Worm (Caenorhabditis elegans) whole organism, dauer: Measurements from ENCODE around the gene C16C8.4.
"Not testable (repeated sequence)": the region's sequence is repeated elsewhere in the genome, so short reads cannot be mapped to it uniquely, and the experiment has no call there.

Experiments
- unc-62 ChIP-seq: sonication (generic microtip); optimal IDR thresholded peaks from 2 replicates; lab custom pipeline; 2017; ENCODE audit warnings: missing biosample characterization, missing genetic modification reagents, missing genetic modification characterization

C16C8.4 gene

ce11 chrII:3452421-3452820, 8.2 kb upstream of the C16C8.4 start, which contains the start of gene C16C8.12:
C16C8.12 (plus strand) TSS chrII:3452721.
- no peak for TF ChIP-seq unc-62 (GFP tag; lab: Kevin White, UChicago)

ce11 chrII:3449514-3449913, 5.3 kb upstream of the C16C8.4 start, which contains the start of gene C16C8.14:
C16C8.14 (plus strand) TSS chrII:3449814.
- not testable (repeated sequence) for TF ChIP-seq unc-62 (GFP tag; lab: Kevin White, UChicago)

ce11 chrII:3448776-3449280, 4.6 kb upstream of the C16C8.4 start, which contains the start of gene C16C8.25:
C16C8.25 (plus strand) TSS chrII:3449230.
- no peak for TF ChIP-seq unc-62 (GFP tag; lab: Kevin White, UChicago)

ce11 chrII:3447906-3448305, 3.7 kb upstream of the C16C8.4 start, which contains the start of gene C16C8.21:
C16C8.21 (plus strand) TSS chrII:3448206.
- TF ChIP-seq unc-62 (GFP tag; lab: Kevin White, UChicago): no peak

- no peak for TF ChIP-seq unc-62 (GFP tag; lab: Kevin White, UChicago)
Observed at ce11 chrII:3446647-3447046, 2.5 kb upstream of the C16C8.4 start, which contains the start of the genes C16C8.20 and gldi-6. C16C8.20 (plus strand) TSS chrII:3446947. gldi-6 (plus strand) TSS chrII:3446947.

ce11 chrII:3445285-3445806, 1.2 kb upstream of the C16C8.4 start, which contains the start of the genes C16C8.5 and C16C8.16:
C16C8.5 (minus strand) TSS chrII:3445385.
C16C8.16 (plus strand) TSS chrII:3445756.
- no peak for TF ChIP-seq unc-62 (GFP tag; lab: Kevin White, UChicago)

- TF ChIP-seq unc-62 (GFP tag; lab: Kevin White, UChicago): no peak
Observed at ce11 chrII:3443154-3443553, 1.0 kb downstream of the C16C8.4 start, which contains the start of gene C16C8.22. C16C8.22 (minus strand) TSS chrII:3443254.

ce11 chrII:3441377-3441776, 2.8 kb downstream of the C16C8.4 start, which contains the start of gene C16C8.27:
C16C8.27 (plus strand) TSS chrII:3441677.
- TF ChIP-seq unc-62 (GFP tag; lab: Kevin White, UChicago): no peak

ce11 chrII:3440641-3440926, 3.6 kb downstream of the C16C8.4 start, which contains the start of gene C16C8.17:
C16C8.17 (plus strand) TSS chrII:3440827.
- no peak for TF ChIP-seq unc-62 (GFP tag; lab: Kevin White, UChicago)

- no peak for TF ChIP-seq unc-62 (GFP tag; lab: Kevin White, UChicago)
Observed at ce11 chrII:3439842-3440640, 4.1 kb downstream of the C16C8.4 start.

ce11 chrII:3439244-3439698, 4.9 kb downstream of the C16C8.4 start:
- TF ChIP-seq unc-62 (GFP tag; lab: Kevin White, UChicago): no peak

- TF ChIP-seq unc-62 (GFP tag; lab: Kevin White, UChicago): no peak
Observed at ce11 chrII:3438280-3438679, 5.9 kb downstream of the C16C8.4 start.

ce11 chrII:3437393-3437792, 6.8 kb downstream of the C16C8.4 start:
- TF ChIP-seq unc-62 (GFP tag; lab: Kevin White, UChicago): no peak

- no peak for TF ChIP-seq unc-62 (GFP tag; lab: Kevin White, UChicago)
Observed at ce11 chrII:3436412-3436811, 7.8 kb downstream of the C16C8.4 start, which contains the start of gene skpo-2. skpo-2 (minus strand) TSS chrII:3436512.

ce11 chrII:3434893-3435503, 9.2 kb downstream of the C16C8.4 start:
- TF ChIP-seq unc-62 (GFP tag; lab: Kevin White, UChicago): no peak
